Worm (Caenorhabditis elegans) whole organism, young adult: ENCODE measurements around the gene grl-7.

ENCODE experiments used
- D2030.7 ChIP-seq: fragments of 200-800 bp; sonication (Bioruptor generic); IDR thresholded peaks from 2 replicates; pipeline ENCODE4 v1.3.6; 2022; ENCODE audit warnings: missing genetic modification reagents, missing genetic modification characterization, missing compliant biosample characterization
- F22D6.2 ChIP-seq: sonication (generic microtip); optimal IDR thresholded peaks from 2 replicates; lab custom pipeline; 2016; ENCODE audit warnings: mild to moderate bottlenecking, missing genetic modification characterization, missing compliant biosample characterization
- F55B11.4 ChIP-seq: sonication (generic microtip); optimal IDR thresholded peaks from 2 replicates; lab custom pipeline; 2016; ENCODE audit warnings: missing compliant biosample characterization, missing genetic modification characterization, borderline replicate concordance; ENCODE audit not compliant: insufficient read depth
- F57C9.4 ChIP-seq: sonication (generic microtip); optimal IDR thresholded peaks from 2 replicates; lab custom pipeline; 2017; ENCODE audit warnings: mild to moderate bottlenecking, missing genetic modification characterization, missing compliant biosample characterization
- T07F8.4 ChIP-seq: sonication (generic microtip); optimal IDR thresholded peaks from 2 replicates; lab custom pipeline; 2016; ENCODE audit warnings: mild to moderate bottlenecking, missing genetic modification characterization, moderate library complexity, missing compliant biosample characterization
- T26A5.8 ChIP-seq: sonication (generic microtip); optimal IDR thresholded peaks from 2 replicates; lab custom pipeline; 2016; ENCODE audit warnings: missing genetic modification characterization, missing compliant biosample characterization
- Y79H2A.3 ChIP-seq: fragments of 200-800 bp; sonication (Bioruptor generic); conservative IDR thresholded peaks from 2 replicates; pipeline ENCODE4 v1.3.6; 2022; ENCODE audit warnings: missing genetic modification reagents, missing genetic modification characterization, missing compliant biosample characterization
- cebp-1 ChIP-seq, 2 experiments: fragments of 200-800 bp in 1 of 2; sonication (Bioruptor generic) in 1 of 2; sonication (generic microtip) in 1 of 2; IDR thresholded peaks in 1 of 2; optimal IDR thresholded peaks in 1 of 2; 2 replicates each; pipeline versions ENCODE4 v1.3.6 to Lab custom; 2017 to 2022; ENCODE audit warnings: missing compliant biosample characterization in 2 of 2, missing genetic modification characterization in 2 of 2, mild to moderate bottlenecking in 1 of 2, missing genetic modification reagents in 1 of 2, moderate library complexity in 1 of 2
- ceh-100 ChIP-seq: fragments of 200-800 bp; sonication (Bioruptor generic); IDR thresholded peaks from 2 replicates; pipeline ENCODE4 v1.3.6; 2022; ENCODE audit warnings: missing genetic modification reagents, missing genetic modification characterization, missing compliant biosample characterization
- ceh-91 ChIP-seq: fragments of 200-800 bp; sonication (Bioruptor generic); IDR thresholded peaks from 2 replicates; pipeline ENCODE4 v1.3.6; 2022; ENCODE audit warnings: missing genetic modification reagents, missing genetic modification characterization, missing compliant biosample characterization
- chd-7 ChIP-seq: sonication (generic microtip); optimal IDR thresholded peaks from 2 replicates; lab custom pipeline; 2016; ENCODE audit warnings: mild to moderate bottlenecking, missing genetic modification characterization, moderate library complexity, missing compliant biosample characterization
- dox-1 ChIP-seq: fragments of 200-800 bp; sonication (Bioruptor generic); IDR thresholded peaks from 2 replicates; pipeline ENCODE4 v1.3.6; 2022; ENCODE audit warnings: missing genetic modification reagents, missing genetic modification characterization, missing compliant biosample characterization
- fkh-3 ChIP-seq: sonication (generic microtip); optimal IDR thresholded peaks from 2 replicates; lab custom pipeline; 2016; ENCODE audit warnings: mild to moderate bottlenecking, missing genetic modification characterization, missing compliant biosample characterization
- gei-17 ChIP-seq: fragments of 200-800 bp; sonication (Bioruptor generic); optimal IDR thresholded peaks from 2 replicates; lab custom pipeline; 2018; ENCODE audit warnings: mild to moderate bottlenecking, missing genetic modification characterization, missing compliant biosample characterization
- hlh-12 ChIP-seq: sonication (generic microtip); optimal IDR thresholded peaks from 2 replicates; lab custom pipeline; 2016; ENCODE audit warnings: missing genetic modification characterization, missing compliant biosample characterization
- hmg-20 ChIP-seq: fragments of 200-800 bp; sonication (Bioruptor generic); IDR thresholded peaks from 2 replicates; pipeline ENCODE4 v1.3.6; 2022; ENCODE audit warnings: missing genetic modification reagents, missing genetic modification characterization, missing compliant biosample characterization
- let-526 ChIP-seq: fragments of 200-800 bp; sonication (Bioruptor generic); IDR thresholded peaks from 2 replicates; pipeline ENCODE4 v1.3.6; 2022; ENCODE audit warnings: missing genetic modification reagents, missing genetic modification characterization, missing compliant biosample characterization
- lin-35 ChIP-seq, 3 experiments: fragments of 150-350 bp in 2 of 3; sonication (generic microtip) in 1 of 3; optimal IDR thresholded peaks; 2 replicates each; lab custom pipeline; 2014 to 2018; ENCODE audit warnings: missing biosample characterization in 3 of 3, missing genetic modification characterization in 3 of 3, missing genetic modification reagents in 3 of 3
- lin-40 ChIP-seq: sonication (generic microtip); optimal IDR thresholded peaks from 2 replicates; lab custom pipeline; 2016; ENCODE audit warnings: missing genetic modification characterization, mild to moderate bottlenecking, missing compliant biosample characterization, missing genotype, missing genetic modification reagents
- mcd-1 ChIP-seq: fragments of 200-800 bp; sonication (Bioruptor generic); IDR thresholded peaks from 2 replicates; pipeline ENCODE4 v1.3.6; 2022; ENCODE audit warnings: missing genetic modification reagents, missing genetic modification characterization, missing compliant biosample characterization
- mes-4 ChIP-seq: sonication (generic microtip); optimal IDR thresholded peaks from 2 replicates; lab custom pipeline; 2016; ENCODE audit warnings: missing genotype, missing genetic modification characterization, missing compliant biosample characterization
- nhr-80 ChIP-seq: sonication (generic microtip); optimal IDR thresholded peaks from 2 replicates; lab custom pipeline; 2016; ENCODE audit warnings: missing genetic modification characterization, missing compliant biosample characterization
- nhr-90 ChIP-seq: sonication (generic microtip); optimal IDR thresholded peaks from 2 replicates; lab custom pipeline; 2016; ENCODE audit warnings: missing genotype, mild to moderate bottlenecking, missing genetic modification characterization, missing compliant biosample characterization
- rec-8 ChIP-seq, 2 experiments: sonication (generic microtip); optimal IDR thresholded peaks; 2 replicates each; lab custom pipeline; 2016; ENCODE audit warnings: mild to moderate bottlenecking in 2 of 2, missing genetic modification characterization in 2 of 2, missing genetic modification reagents in 2 of 2, missing genotype in 2 of 2, missing biosample characterization in 1 of 2, missing compliant biosample characterization in 1 of 2, moderate library complexity in 1 of 2
- sea-2 ChIP-seq: fragments of 200-800 bp; sonication (Bioruptor generic); IDR thresholded peaks from 2 replicates; pipeline ENCODE4 v1.3.6; 2022; ENCODE audit warnings: missing genetic modification characterization, missing compliant biosample characterization
- snpc-3.4 ChIP-seq: sonication (generic microtip); optimal IDR thresholded peaks from 2 replicates; lab custom pipeline; 2017; ENCODE audit warnings: missing genetic modification characterization, mild to moderate bottlenecking, missing compliant biosample characterization, antibody characterized with exemption, moderate library complexity, missing genotype, missing genetic modification reagents
- snpc-4 ChIP-seq, 5 experiments: fragments of 150-350 bp in 1 of 5; sonication (generic microtip) in 4 of 5; optimal IDR thresholded peaks; 2 replicates each; lab custom pipeline; 2014 to 2018; ENCODE audit warnings: missing genetic modification characterization in 5 of 5, missing biosample characterization in 3 of 5, antibody characterized with exemption in 2 of 5, mild to moderate bottlenecking in 2 of 5, missing compliant biosample characterization in 2 of 5, missing genotype in 2 of 5, moderate library complexity in 2 of 5, missing genetic modification reagents in 1 of 5
- tlf-1 ChIP-seq: fragments of 200-800 bp; sonication (Bioruptor generic); optimal IDR thresholded peaks from 2 replicates; lab custom pipeline; 2018; ENCODE audit warnings: mild to moderate bottlenecking, missing genetic modification characterization, missing compliant biosample characterization
- xnd-1 ChIP-seq: sonication (generic microtip); optimal IDR thresholded peaks from 2 replicates; lab custom pipeline; 2016; ENCODE audit warnings: missing genotype, missing genetic modification reagents, missing genetic modification characterization, missing compliant biosample characterization
- ztf-22 ChIP-seq: fragments of 200-800 bp; sonication (Bioruptor generic); optimal IDR thresholded peaks from 2 replicates; lab custom pipeline; 2018; ENCODE audit warnings: mild to moderate bottlenecking, missing genetic modification characterization, moderate library complexity, missing compliant biosample characterization
- ztf-26 ChIP-seq: sonication (generic microtip); optimal IDR thresholded peaks from 2 replicates; lab custom pipeline; 2017; ENCODE audit warnings: missing genetic modification characterization, missing compliant biosample characterization
- ztf-3 ChIP-seq: fragments of 200-800 bp; sonication (Bioruptor generic); optimal IDR thresholded peaks from 2 replicates; lab custom pipeline; 2018; ENCODE audit warnings: mild to moderate bottlenecking, missing genetic modification characterization, missing compliant biosample characterization
- ztf-6 ChIP-seq: fragments of 200-800 bp; sonication (Bioruptor generic); IDR thresholded peaks from 2 replicates; pipeline ENCODE4 v1.3.6; 2022; ENCODE audit warnings: missing genetic modification reagents, missing genetic modification characterization, missing compliant biosample characterization

The grl-7 gene

ce11 chrV:11354264-11354663 lies 7.5 kb upstream of the grl-7 start:
- no peak for TF ChIP-seq ztf-6

- no peak for TF ChIP-seq chd-7 (tag; lab: Kevin White, UChicago)
- no peak for TF ChIP-seq ztf-6
- TF ChIP-seq hmg-20 = no peak
- no peak for TF ChIP-seq dox-1
- TF ChIP-seq T26A5.8 (tag; lab: Kevin White, UChicago) = no peak
- no peak for TF ChIP-seq T07F8.4 (tag; lab: Kevin White, UChicago)
- TF ChIP-seq Y79H2A.3 (GFP tag; lab: Robert Waterston, UW) = no peak
- no peak for TF ChIP-seq F55B11.4 (tag; lab: Kevin White, UChicago)
- TF ChIP-seq fkh-3 = no peak
- no peak for TF ChIP-seq F57C9.4 (tag; lab: Kevin White, UChicago)
- no peak for TF ChIP-seq cebp-1 (GFP tag; IDR thresholded peaks at IDR 0.05; lab: Robert Waterston, UW)
- TF ChIP-seq cebp-1 (tag; optimal IDR thresholded peaks at IDR 0.05; lab: Kevin White, UChicago) = no peak
- no peak for TF ChIP-seq ztf-22 (GFP tag; lab: Kevin White, UChicago)
- TF ChIP-seq snpc-4 (GFP tag; optimal IDR thresholded peaks at IDR 0.05; lab: Kevin White, UChicago) = no peak
- TF ChIP-seq snpc-4 (tag; optimal IDR thresholded peaks at IDR 0.05; lab: Kevin White, UChicago) = no peak
- TF ChIP-seq, all 124 proteins: peak for 0
Measured at ce11 chrV:11352893-11353292, 6.1 kb upstream of the grl-7 start, which contains the start of gene npr-25. npr-25 (minus strand) TSS chrV:11352993.

ce11 chrV:11351263-11351662 lies 4.5 kb upstream of the grl-7 start:
- TF ChIP-seq hlh-12 (tag; lab: Kevin White, UChicago) (no peak), sea-2 (GFP tag; lab: Robert Waterston, UW) (no peak), let-526 (no peak)

ce11 chrV:11344816-11345336 lies 1.9 kb downstream of the grl-7 start:
- no peak for TF ChIP-seq mes-4 (tag; lab: Kevin White, UChicago)
- no peak for TF ChIP-seq xnd-1 (tag; lab: Kevin White, UChicago)
- TF ChIP-seq ceh-100 = no peak
- TF ChIP-seq lin-40 = no peak
- no peak for TF ChIP-seq rec-8 (tag; optimal IDR thresholded peaks at IDR 0.05; lab: Kevin White, UChicago)
- TF ChIP-seq F22D6.2 (tag; lab: Kevin White, UChicago) = no peak
- no peak for TF ChIP-seq ztf-26 (tag; lab: Kevin White, UChicago)
- no peak for TF ChIP-seq nhr-80 (tag; lab: Kevin White, UChicago)
- TF ChIP-seq ceh-91 (GFP tag; lab: Robert Waterston, UW) = no peak
- TF ChIP-seq F55B11.4 (tag; lab: Kevin White, UChicago) = no peak
- no peak for TF ChIP-seq snpc-3.4
- TF ChIP-seq mcd-1 (GFP tag; lab: Robert Waterston, UW) = no peak
- TF ChIP-seq D2030.7 (GFP tag; lab: Robert Waterston, UW) = no peak
- no peak for TF ChIP-seq lin-35 (GFP tag; optimal IDR thresholded peaks at IDR 0.05; lab: Kevin White, UChicago)
- no peak for TF ChIP-seq T07F8.4 (tag; lab: Kevin White, UChicago)
- no peak for TF ChIP-seq gei-17 (GFP tag; lab: Kevin White, UChicago)
- TF ChIP-seq tlf-1 (GFP tag; lab: Kevin White, UChicago) = no peak
- TF ChIP-seq nhr-90 = no peak
- no peak for TF ChIP-seq ztf-3 (GFP tag; lab: Kevin White, UChicago)
- TF ChIP-seq, all 124 proteins: peak for 0
